Fruit fly (Drosophila melanogaster) S2 (cell line): Measurements from ENCODE around the gene skd.

Experiments
- CG8478 ChIP-seq: fragments of >200 bp; optimal IDR thresholded peaks from 2 replicates; lab custom pipeline; 2018
- CTCF ChIP-seq, 2 experiments: fragments of >200 bp; optimal IDR thresholded peaks; 2 replicates each; lab custom pipeline; 2018

The skd gene

DNA sequence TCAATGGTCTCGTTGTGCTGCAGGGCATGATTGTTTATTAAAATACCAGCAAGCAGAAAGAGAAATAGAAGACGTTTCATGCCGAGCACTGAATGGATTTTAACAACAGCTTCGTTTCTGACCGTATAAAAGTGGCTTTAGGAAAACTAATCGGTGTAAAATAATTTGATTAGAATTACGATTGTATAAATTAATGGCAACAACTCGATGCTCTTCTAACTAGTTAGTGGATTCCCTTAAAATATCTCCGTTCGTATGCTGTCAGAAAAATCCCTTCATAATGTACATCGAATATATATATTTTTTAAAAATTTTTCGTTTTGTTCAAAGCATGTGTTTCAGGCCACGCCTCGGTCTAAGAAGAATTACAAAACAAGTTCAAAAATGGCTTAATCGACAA is 70.6 kb downstream of the skd start, which contains the start of the genes Sems and CG10588:
Sems (minus strand) TSS at position 101 of the 400 bp plus-strand sequence.
CG10588 (plus strand) TSS at position 285 of the 400 bp plus-strand sequence.
- TF ChIP-seq CTCF (optimal IDR thresholded peaks at IDR 0.05; lab: Kevin White, UChicago) (no peak), CG8478 (no peak)

DNA sequence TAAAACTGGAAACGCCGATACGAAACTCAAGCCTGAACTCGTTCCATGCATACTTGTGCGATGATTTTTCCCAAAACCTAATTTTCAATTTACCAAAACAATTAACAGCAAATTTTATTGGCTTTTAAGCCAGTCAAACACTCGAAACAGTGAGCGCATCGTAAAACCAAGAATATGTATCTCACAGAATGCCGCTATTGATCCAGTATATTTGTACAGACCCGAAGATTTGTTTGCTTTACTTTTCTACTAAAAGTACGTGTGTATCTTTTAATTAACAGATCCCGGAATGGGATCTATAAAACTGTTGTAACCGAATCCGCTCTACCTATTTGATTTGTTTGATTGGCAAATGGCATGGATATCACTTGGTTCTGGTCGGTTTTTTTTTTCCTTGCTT is 73.1 kb downstream of the skd start:
- no peak for TF ChIP-seq CG8478

DNA sequence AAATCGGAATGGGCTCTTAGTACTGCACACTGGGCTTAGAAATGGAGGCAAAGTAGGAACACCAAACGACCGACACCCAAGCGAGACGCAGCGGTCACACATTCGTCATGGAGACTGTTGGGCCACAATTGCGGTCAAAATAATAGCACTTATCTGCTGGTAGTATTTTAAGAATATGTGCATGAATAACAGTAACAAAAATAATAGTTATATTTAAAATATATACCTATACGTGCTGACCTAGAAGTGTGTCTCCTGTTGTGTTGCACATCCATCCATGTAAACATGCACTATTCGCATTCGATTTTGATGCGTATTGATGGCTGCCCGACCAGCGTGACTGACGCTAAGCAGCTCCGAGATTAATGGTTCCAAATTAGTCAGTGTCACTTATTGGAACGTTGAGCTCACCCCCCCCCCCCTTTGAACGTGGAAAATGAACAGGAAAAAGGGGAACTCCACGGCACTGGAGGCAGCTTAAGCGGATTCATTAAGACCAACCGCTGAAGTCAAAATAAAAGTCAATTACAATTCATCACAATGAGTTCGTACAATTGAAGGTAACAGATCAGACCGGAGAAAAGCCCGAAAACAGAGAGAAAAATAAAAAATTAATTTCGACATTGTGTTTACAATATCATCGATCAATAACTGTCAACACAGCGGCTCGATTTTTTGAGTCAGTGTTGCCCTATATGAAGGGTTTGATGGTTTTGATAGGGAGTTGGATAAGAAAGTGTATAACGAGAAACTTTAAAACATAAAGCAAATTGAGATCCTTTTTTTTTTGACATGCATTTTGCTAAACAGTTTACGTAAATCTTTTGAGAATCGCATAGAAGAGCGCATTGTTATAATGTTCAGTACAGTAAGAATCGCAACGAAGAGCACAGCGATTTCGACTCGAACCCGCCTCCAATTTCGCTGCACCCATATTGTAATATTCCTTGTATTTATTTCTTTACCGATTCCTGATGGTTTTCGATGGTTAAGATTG is 74.3 kb downstream of the skd start:
- TF ChIP-seq CTCF (optimal IDR thresholded peaks at IDR 0.05; lab: Kevin White, UChicago): no peak
- TF ChIP-seq CG8478: no peak

DNA sequence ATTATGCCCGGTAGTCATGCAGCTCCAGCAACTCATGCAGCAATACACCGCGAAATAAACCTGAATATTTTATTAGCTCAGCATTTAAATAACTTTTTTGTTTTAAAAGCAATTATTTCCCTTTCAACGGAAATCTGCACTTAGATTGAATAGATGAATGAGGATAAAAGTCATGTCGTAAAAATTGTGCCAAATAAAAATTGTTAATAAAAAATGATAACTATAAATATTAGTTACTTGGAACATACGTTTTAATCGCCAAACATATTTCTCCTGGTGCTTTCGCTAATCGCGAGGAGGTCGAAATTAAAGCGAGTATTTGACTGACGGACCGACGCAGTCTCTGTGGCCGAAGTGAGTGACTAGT is 75.1 kb downstream of the skd start:
- no peak for TF ChIP-seq CG8478

DNA sequence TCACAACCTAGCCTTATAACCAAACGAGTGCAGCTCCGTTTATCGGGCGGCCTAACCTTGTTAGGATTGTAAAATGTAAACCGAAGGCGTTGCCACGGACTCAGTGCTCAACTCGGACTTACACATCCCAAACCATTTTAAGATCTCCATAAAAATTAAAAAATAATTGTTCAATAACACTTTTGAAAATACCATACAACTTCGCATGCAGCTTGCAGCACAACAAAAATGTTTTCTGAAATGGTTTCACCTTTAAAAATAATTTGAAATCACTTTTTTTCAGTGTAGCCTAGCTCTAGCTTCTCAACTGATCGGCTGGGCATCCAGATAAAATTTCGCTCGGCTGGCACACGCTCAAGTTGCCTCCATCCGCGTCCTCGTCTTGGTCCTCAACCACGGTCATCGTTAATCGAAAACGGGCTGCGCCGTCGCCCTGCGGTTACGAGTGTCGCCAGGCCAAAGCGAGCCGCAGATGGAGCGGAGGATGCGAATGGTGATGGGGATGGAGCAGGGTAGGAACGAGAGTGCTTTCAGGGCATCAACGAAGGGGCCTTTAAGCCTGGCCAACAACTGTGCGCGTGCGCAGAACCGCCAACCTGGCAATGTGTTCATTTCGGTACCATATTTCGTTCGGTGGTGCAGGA is 75.6 kb downstream of the skd start:
- TF ChIP-seq CG8478: no peak
- TF ChIP-seq CTCF (optimal IDR thresholded peaks at IDR 0.05; lab: Kevin White, UChicago): no peak

DNA sequence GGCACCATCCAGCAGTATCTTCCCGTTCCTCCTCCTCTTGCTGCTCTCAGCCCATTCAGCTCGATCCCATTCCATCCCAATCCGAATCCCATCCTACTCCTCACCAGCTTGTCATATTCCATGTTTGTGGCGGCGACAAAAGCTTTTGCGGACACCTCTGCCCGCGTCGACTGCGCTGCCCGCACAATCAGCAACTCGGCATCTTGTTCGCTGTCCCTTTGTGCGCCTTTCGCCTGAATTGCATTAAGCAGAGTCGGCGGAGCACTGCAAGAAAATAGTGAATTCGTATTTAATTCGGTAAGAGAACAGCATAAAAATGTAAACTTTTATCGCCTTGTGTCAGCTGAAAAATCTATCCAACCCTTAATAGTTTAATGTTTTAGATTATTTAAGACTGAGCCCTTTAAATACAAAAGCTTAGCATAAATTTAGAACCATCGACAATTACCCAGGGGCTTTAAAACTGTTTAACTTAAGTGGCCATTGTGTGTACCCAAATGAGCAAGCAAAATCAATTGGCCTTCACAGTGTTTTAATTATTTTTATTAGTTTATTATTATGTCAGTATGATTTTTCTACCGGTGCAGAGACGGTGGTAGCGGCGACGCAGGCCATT is 76.6 kb downstream of the skd start:
- no peak for TF ChIP-seq CTCF (optimal IDR thresholded peaks at IDR 0.05; lab: Kevin White, UChicago)
- TF ChIP-seq CG8478: no peak

DNA sequence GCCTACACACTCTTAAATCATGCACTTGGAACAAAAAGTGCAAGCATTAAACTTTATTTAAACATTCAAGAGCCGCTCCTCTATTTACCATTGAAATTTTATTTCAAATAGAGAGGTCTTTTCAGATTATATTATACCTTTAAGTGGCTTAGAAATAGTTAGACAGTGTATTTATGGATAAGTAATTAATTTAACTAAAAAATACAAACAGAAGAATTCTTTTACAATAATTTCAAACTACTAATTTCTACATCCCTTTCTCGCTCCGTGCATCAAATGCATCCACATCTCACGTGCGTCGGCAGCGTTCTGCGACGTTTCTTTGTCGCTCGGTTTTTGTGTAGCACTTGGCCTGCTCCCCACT is 77.1 kb downstream of the skd start:
- TF ChIP-seq CG8478: no peak
- no peak for TF ChIP-seq CTCF (optimal IDR thresholded peaks at IDR 0.05; lab: Kevin White, UChicago)

DNA sequence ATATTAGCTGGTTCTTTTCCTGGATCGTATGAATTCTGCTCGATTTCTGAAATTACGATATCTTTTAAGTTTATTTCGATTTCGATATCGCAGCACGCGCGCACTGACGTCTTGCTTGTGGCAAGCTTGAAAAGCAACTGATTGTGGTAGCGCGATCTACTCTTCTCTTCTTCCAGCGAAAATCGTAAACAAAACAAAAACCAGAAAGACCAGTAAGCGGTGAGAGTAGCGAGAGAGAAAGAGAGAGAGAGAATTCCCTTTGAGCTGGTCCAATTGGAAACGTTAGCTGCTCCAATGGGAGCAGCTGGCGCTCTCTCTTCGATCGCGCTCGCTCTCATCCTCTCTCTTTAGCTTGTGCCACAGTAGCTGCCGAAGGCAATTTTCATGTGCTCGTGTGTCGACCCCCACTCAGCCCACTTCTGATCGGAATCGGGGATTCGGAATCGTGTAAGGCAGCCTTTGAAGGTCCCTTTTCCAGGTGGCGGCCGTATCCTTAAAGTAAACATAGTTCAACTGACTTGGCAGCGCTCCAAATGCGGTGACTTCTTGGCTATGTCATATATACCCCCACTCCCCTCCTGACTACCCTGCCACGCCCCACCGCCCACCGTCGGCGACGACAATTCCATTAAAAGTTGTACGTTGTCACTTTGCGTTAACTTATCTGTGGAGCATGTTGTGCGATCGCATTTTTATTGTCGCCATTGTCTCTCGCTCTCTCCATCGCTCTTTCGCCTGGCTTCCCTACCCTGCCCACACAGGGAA is 77.7 kb downstream of the skd start, which contains the start of gene fng:
fng (minus strand) TSS at position 142 of the 765 bp plus-strand sequence.
- TF ChIP-seq CTCF (optimal IDR thresholded peaks at IDR 0.05; lab: Kevin White, UChicago) (no peak), CG8478 (no peak)

DNA sequence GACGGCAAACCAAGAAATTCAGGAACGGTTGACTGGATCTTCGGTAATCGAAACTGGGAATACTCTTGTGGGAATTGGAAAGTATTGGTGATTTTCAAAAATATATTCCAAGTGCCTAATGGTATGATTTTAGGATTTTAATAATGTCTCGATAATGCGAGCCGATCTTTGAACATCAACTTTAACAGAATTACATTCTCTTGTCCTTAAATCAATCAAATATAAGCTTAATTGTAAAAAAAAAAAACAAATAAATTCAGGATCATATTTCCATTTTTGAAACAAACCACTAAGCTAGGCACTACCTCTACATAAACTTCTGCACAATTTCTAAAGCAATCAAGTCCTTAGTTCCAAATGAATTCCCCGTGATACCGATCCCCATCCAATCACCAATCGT is 78.8 kb downstream of the skd start:
- TF ChIP-seq CTCF (optimal IDR thresholded peaks at IDR 0.05; lab: Kevin White, UChicago): no peak
- no peak for TF ChIP-seq CG8478

DNA sequence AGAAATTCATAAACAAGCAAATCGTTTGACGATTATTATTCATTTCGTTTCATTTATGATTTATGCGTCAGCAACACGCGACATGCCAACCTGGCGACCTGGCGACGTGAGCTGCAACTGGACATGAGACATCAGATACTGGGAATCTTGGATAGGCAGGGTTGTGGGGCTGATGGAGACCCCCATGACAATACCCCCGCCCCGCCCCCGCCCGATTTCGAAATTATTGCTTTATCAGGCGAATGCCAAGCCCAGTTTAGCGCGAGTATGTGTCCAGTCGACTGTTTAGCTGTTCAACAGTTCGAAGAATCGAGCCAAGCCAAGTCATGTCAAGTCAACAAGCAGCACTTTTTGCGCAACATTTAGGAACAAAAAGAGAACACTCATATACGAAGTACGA is 80.3 kb downstream of the skd start:
- no peak for TF ChIP-seq CG8478
- TF ChIP-seq CTCF (optimal IDR thresholded peaks at IDR 0.05; lab: Kevin White, UChicago): no peak

DNA sequence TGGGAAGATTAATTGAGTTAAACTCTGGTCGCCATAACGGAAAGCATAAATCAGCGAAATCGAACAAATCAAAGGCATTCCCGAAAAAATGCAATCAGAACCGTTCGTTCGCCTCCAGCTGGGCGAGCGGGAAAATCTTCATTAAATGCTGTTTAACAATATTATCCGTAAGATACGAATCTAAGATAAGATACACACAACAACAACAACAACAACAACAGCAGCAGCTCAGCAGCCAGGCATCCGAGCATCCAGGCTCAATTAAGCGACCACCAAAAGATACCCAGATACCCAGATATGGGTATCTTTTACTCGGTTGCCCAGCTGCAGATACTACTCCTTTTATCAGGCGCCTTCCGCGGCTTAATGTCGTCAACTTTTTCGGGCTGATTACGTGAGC is 81.2 kb downstream of the skd start:
- TF ChIP-seq CTCF (optimal IDR thresholded peaks at IDR 0.05; lab: Kevin White, UChicago) (no peak), CG8478 (no peak)

DNA sequence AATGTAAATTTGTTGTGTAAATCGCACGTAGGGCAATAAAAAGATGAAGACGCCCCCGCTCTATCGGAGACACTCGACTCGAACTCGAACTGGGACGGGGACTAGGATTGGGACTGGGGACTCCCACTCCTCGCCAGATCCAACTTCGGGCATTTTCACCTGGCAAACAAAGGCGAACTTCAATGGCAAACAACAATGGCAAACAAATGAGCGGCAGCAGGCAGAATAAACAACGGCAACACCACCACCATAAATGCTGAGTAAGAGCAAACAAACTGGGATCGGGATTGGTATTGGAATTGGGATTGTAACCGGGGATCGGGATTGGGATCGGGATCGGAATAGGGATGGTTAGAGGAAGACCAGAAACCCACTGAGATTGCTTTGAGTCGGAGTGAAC is 83.1 kb downstream of the skd start:
- TF ChIP-seq CTCF (optimal IDR thresholded peaks at IDR 0.05; lab: Kevin White, UChicago): no peak
- no peak for TF ChIP-seq CG8478
